Worm (Caenorhabditis elegans): ENCODE data around the gene F48G7.10.
A peak's percentile ranks its signal among the peaks of the same experiment; 100 is the strongest.

F48G7.10 gene

ce11 chrV:619054-619453 is 15.7 kb downstream of the F48G7.10 start, which contains the start of gene F48G7.4 (continued):
- no peak for TF ChIP-seq unc-62 (GFP tag; optimal IDR thresholded peaks at IDR 0.05)
- TF ChIP-seq ceh-88 (GFP tag; IDR thresholded peaks at IDR 0.05), result no peak
- peak; percentile 64 for TF ChIP-seq xbp-1 (tag; optimal IDR thresholded peaks at IDR 0.05)
- TF ChIP-seq nhr-19 (GFP tag; conservative IDR thresholded peaks at IDR 0.05), result peak; percentile 60
- peak; percentile 86 for TF ChIP-seq tbx-2 (tag; optimal IDR thresholded peaks at IDR 0.05)
- TF ChIP-seq nhr-28 (tag; optimal IDR thresholded peaks at IDR 0.05), result no peak
- no peak for TF ChIP-seq ceh-63 (GFP tag; optimal IDR thresholded peaks at IDR 0.05)
- TF ChIP-seq lin-35 (GFP tag; optimal IDR thresholded peaks at IDR 0.05), result peak; percentile 52 to 64
- no peak for TF ChIP-seq alr-1 (tag; optimal IDR thresholded peaks at IDR 0.05; ENCODE audit: borderline replicate concordance)
- TF ChIP-seq ama-1 (optimal IDR thresholded peaks at IDR 0.05), result no peak
- TF ChIP-seq irx-1 (tag; optimal IDR thresholded peaks at IDR 0.05), result peak; percentile 47
- TF ChIP-seq egl-13 (tag; optimal IDR thresholded peaks at IDR 0.05), result peak; percentile 55
- peak; percentile 78 for TF ChIP-seq swsn-7 (tag; optimal IDR thresholded peaks at IDR 0.05)
- TF ChIP-seq snu-23 (GFP tag; optimal IDR thresholded peaks at IDR 0.05), result peak; percentile 86
- TF ChIP-seq vab-15 (tag; optimal IDR thresholded peaks at IDR 0.05), result no peak
- TF ChIP-seq fkh-4 (tag; optimal IDR thresholded peaks at IDR 0.05; ENCODE audit: borderline replicate concordance), result no peak
- TF ChIP-seq efl-3 (GFP tag; optimal IDR thresholded peaks at IDR 0.05), result no peak
- no peak for TF ChIP-seq unc-130 (tag; optimal IDR thresholded peaks at IDR 0.05)
- TF ChIP-seq fkh-8 (tag; optimal IDR thresholded peaks at IDR 0.05), result peak; percentile 91
- TF ChIP-seq rnt-1 (tag; optimal IDR thresholded peaks at IDR 0.05), result peak; percentile 67
- TF ChIP-seq sup-37 (GFP tag; optimal IDR thresholded peaks at IDR 0.05), result no peak
- peak; percentile 91 for TF ChIP-seq nhr-71 (tag; optimal IDR thresholded peaks at IDR 0.05)
- TF ChIP-seq mef-2 (tag; optimal IDR thresholded peaks at IDR 0.05), result peak; percentile 24
- peak; percentile 67 for TF ChIP-seq skn-1 (tag; optimal IDR thresholded peaks at IDR 0.05)
- peak; percentile 33 for TF ChIP-seq isw-1 (GFP tag; IDR thresholded peaks at IDR 0.05)
- TF ChIP-seq sox-4 (tag; optimal IDR thresholded peaks at IDR 0.05), result peak; percentile 13
- no peak for TF ChIP-seq pqm-1 (tag; optimal IDR thresholded peaks at IDR 0.05)
- peak in 1 of 6 experiments; percentile 23 for TF ChIP-seq elt-3 (tag; optimal IDR thresholded peaks at IDR 0.05)
- no peak for TF ChIP-seq ceh-90 (tag; optimal IDR thresholded peaks at IDR 0.05)
- TF ChIP-seq C16A3.4 (tag; optimal IDR thresholded peaks at IDR 0.05), result no peak
- TF ChIP-seq unc-86 (tag; optimal IDR thresholded peaks at IDR 0.05), result peak; percentile 90
- TF ChIP-seq dpl-1 (GFP tag; optimal IDR thresholded peaks at IDR 0.05), result peak; percentile 22 to 44 (median 32)
- TF ChIP-seq efl-1 (optimal IDR thresholded peaks at IDR 0.05), result peak; percentile 73 to 75
- TF ChIP-seq efl-1 (GFP tag; optimal IDR thresholded peaks at IDR 0.05 in 1 of 2), result peak in 1 of 2 experiments; percentile 47
- peak; percentile 73 for TF ChIP-seq nhr-11 (tag; optimal IDR thresholded peaks at IDR 0.05)
- TF ChIP-seq nhr-47 (tag; optimal IDR thresholded peaks at IDR 0.05), result peak; percentile 86
- peak; percentile 25 for TF ChIP-seq mep-1 (tag; optimal IDR thresholded peaks at IDR 0.05)
- no peak for TF ChIP-seq unc-30 (tag; optimal IDR thresholded peaks at IDR 0.05)
- TF ChIP-seq zag-1 (tag; optimal IDR thresholded peaks at IDR 0.05), result peak; percentile 26
- no peak for TF ChIP-seq lin-15B (tag; optimal IDR thresholded peaks at IDR 0.05)
- peak; percentile 48; the same call in 1 of the 2 replicates for TF ChIP-seq grh-1 (GFP tag; IDR thresholded peaks at IDR 0.05)
- TF ChIP-seq ets-5 (GFP tag; IDR thresholded peaks at IDR 0.05), result no peak
- no peak for TF ChIP-seq ces-1 (GFP tag; optimal IDR thresholded peaks at IDR 0.05)
- TF ChIP-seq hlh-17 (GFP tag; optimal IDR thresholded peaks at IDR 0.05; ENCODE audit: borderline replicate concordance), result no peak
- no peak for TF ChIP-seq blmp-1 (tag; optimal IDR thresholded peaks at IDR 0.05)
- TF ChIP-seq ceh-82 (tag; optimal IDR thresholded peaks at IDR 0.05), result peak; percentile 69 to 90 (median 76)
- TF ChIP-seq C34B4.2 (tag; optimal IDR thresholded peaks at IDR 0.05), result no peak
- peak; percentile 68 for TF ChIP-seq nhr-237 (tag; optimal IDR thresholded peaks at IDR 0.05)
- no peak for TF ChIP-seq pag-3 (tag; optimal IDR thresholded peaks at IDR 0.05; ENCODE audit: borderline replicate concordance, insufficient read depth)
- no peak for TF ChIP-seq tlp-1 (tag; optimal IDR thresholded peaks at IDR 0.05)
- TF ChIP-seq nhr-85 (tag), result peak; percentile 95
- TF ChIP-seq nhr-84 (tag; optimal IDR thresholded peaks at IDR 0.05), result no peak
- TF ChIP-seq lir-3 (tag; optimal IDR thresholded peaks at IDR 0.05; ENCODE audit: poor library complexity), result peak; percentile 62
- no peak for TF ChIP-seq lin-39 (tag; optimal IDR thresholded peaks at IDR 0.05)
